Worm (Caenorhabditis elegans) whole organism, L4 larva: ENCODE data around the gene F49C12.7.

ENCODE experiments used
- F26F4.8 ChIP-seq: fragments of 200-800 bp; sonication (Bioruptor generic); conservative IDR thresholded peaks from 2 replicates; pipeline ENCODE4 v1.3.6; 2022; ENCODE audit warnings: missing genetic modification characterization, missing compliant biosample characterization
- F37D6.2 ChIP-seq: sonication (generic microtip); optimal IDR thresholded peaks from 2 replicates; lab custom pipeline; 2016; ENCODE audit warnings: mild to moderate bottlenecking, missing genetic modification characterization, missing compliant biosample characterization
- T20F7.1 ChIP-seq: fragments of 200-800 bp; sonication (Bioruptor generic); optimal IDR thresholded peaks from 2 replicates; lab custom pipeline; 2018; ENCODE audit warnings: mild to moderate bottlenecking, missing genetic modification characterization, missing compliant biosample characterization
- Y75B8A.6 ChIP-seq: fragments of 200-800 bp; sonication (Bioruptor generic); IDR thresholded peaks from 2 replicates; pipeline ENCODE4 v1.3.6; 2022; ENCODE audit warnings: missing genetic modification reagents, missing genetic modification characterization, missing compliant biosample characterization
- aly-2 ChIP-seq: sonication (generic microtip); optimal IDR thresholded peaks from 2 replicates; lab custom pipeline; 2018; ENCODE audit warnings: missing biosample characterization, missing genetic modification characterization
- arid-1 ChIP-seq: fragments of 200-800 bp; sonication (Bioruptor generic); conservative IDR thresholded peaks from 2 replicates; pipeline ENCODE4 v1.3.6; 2022; ENCODE audit warnings: missing genetic modification reagents, missing genetic modification characterization, missing compliant biosample characterization
- ceh-44 ChIP-seq: fragments of 200-800 bp; sonication (Bioruptor generic); IDR thresholded peaks from 2 replicates; pipeline ENCODE4 v1.3.6; 2022; ENCODE audit warnings: missing genetic modification reagents, missing genetic modification characterization, missing compliant biosample characterization
- ceh-62 ChIP-seq: sonication (generic microtip); optimal IDR thresholded peaks from 2 replicates; lab custom pipeline; 2017; ENCODE audit warnings: missing biosample characterization, missing genetic modification characterization
- ces-1 ChIP-seq: fragments of 150-350 bp; sonication (generic microtip); optimal IDR thresholded peaks from 4 replicates; lab custom pipeline; 2014; ENCODE audit warnings: missing biosample characterization, missing genetic modification reagents, missing genetic modification characterization
- ctbp-1 ChIP-seq: fragments of 200-800 bp; sonication (Bioruptor generic); IDR thresholded peaks from 2 replicates; pipeline ENCODE4 v1.3.6; 2022; ENCODE audit warnings: missing genetic modification reagents, missing genetic modification characterization, missing compliant biosample characterization
- daf-8 ChIP-seq: fragments of 200-800 bp; sonication (Bioruptor generic); IDR thresholded peaks from 2 replicates; pipeline ENCODE4 v1.3.6; 2022; ENCODE audit warnings: missing genetic modification characterization, missing compliant biosample characterization
- dmd-8 ChIP-seq: fragments of 200-800 bp; sonication (Bioruptor generic); IDR thresholded peaks from 2 replicates; pipeline ENCODE4 v1.3.6; 2022; ENCODE audit warnings: missing genetic modification characterization, missing compliant biosample characterization
- dve-1 ChIP-seq: sonication (generic microtip); optimal IDR thresholded peaks from 2 replicates; lab custom pipeline; 2017; ENCODE audit warnings: antibody characterized with exemption, mild to moderate bottlenecking, missing genetic modification characterization, missing compliant biosample characterization; ENCODE audit not compliant: insufficient read depth
- egl-43 ChIP-seq: fragments of 200-800 bp; sonication (Bioruptor generic); IDR thresholded peaks from 2 replicates; pipeline ENCODE4 v1.3.6; 2022; ENCODE audit warnings: missing genetic modification reagents, missing genetic modification characterization, missing compliant biosample characterization
- fkh-10 ChIP-seq: fragments of 150-350 bp; optimal IDR thresholded peaks from 2 replicates; lab custom pipeline; 2014; ENCODE audit warnings: missing biosample characterization, missing genetic modification reagents, missing genetic modification characterization
- fos-1 ChIP-seq: fragments of 150-350 bp; optimal IDR thresholded peaks from 2 replicates; lab custom pipeline; 2014; ENCODE audit warnings: missing biosample characterization, missing genetic modification characterization
- lin-1 ChIP-seq: fragments of 200-800 bp; sonication (Bioruptor generic); IDR thresholded peaks from 2 replicates; pipeline ENCODE4 v1.3.6; 2022; ENCODE audit warnings: missing genetic modification reagents, missing genetic modification characterization, missing compliant biosample characterization
- lin-13 ChIP-seq: fragments of 150-350 bp; optimal IDR thresholded peaks from 2 replicates; lab custom pipeline; 2014; ENCODE audit warnings: missing biosample characterization, missing genetic modification reagents, missing genetic modification characterization
- lin-15B ChIP-seq: fragments of 150-350 bp; sonication (generic microtip); optimal IDR thresholded peaks from 3 replicates; lab custom pipeline; 2014; ENCODE audit warnings: missing biosample characterization, missing genetic modification characterization
- lin-38 ChIP-seq: fragments of 200-800 bp; sonication (Bioruptor generic); IDR thresholded peaks from 2 replicates; pipeline ENCODE4 v1.3.6; 2022; ENCODE audit warnings: missing genetic modification reagents, missing genetic modification characterization, missing compliant biosample characterization
- lin-39 ChIP-seq: fragments of 150-350 bp; optimal IDR thresholded peaks from 2 replicates; lab custom pipeline; 2014; ENCODE audit warnings: missing biosample characterization, missing genetic modification reagents, missing genetic modification characterization
- madf-5 ChIP-seq, 2 experiments: fragments of 200-800 bp; sonication (Bioruptor generic); IDR thresholded peaks; 2 replicates each; pipeline ENCODE4 v1.3.6; 2022; ENCODE audit warnings: missing compliant biosample characterization in 2 of 2, missing genetic modification characterization in 2 of 2
- mdl-1 ChIP-seq, 2 experiments: fragments of 150-350 bp in 1 of 2; sonication (generic microtip) in 1 of 2; optimal IDR thresholded peaks; 2 replicates each; lab custom pipeline; 2014 to 2017; ENCODE audit warnings: missing biosample characterization in 2 of 2, missing genetic modification characterization in 2 of 2
- mep-1 ChIP-seq: fragments of 150-350 bp; sonication (generic microtip); optimal IDR thresholded peaks from 3 replicates; lab custom pipeline; 2014; ENCODE audit warnings: missing biosample characterization, missing genetic modification characterization
- mes-2 ChIP-seq: sonication (generic microtip); optimal IDR thresholded peaks from 2 replicates; lab custom pipeline; 2016; ENCODE audit warnings: missing genotype, mild to moderate bottlenecking, missing genetic modification characterization, missing compliant biosample characterization; ENCODE audit not compliant: poor library complexity, severe bottlenecking
- mxl-3 ChIP-seq: fragments of 200-800 bp; sonication (Bioruptor generic); optimal IDR thresholded peaks from 2 replicates; lab custom pipeline; 2018; ENCODE audit warnings: mild to moderate bottlenecking, missing genetic modification characterization, missing compliant biosample characterization
- nhr-10 ChIP-seq: fragments of 150-350 bp; optimal IDR thresholded peaks from 2 replicates; lab custom pipeline; 2014; ENCODE audit warnings: missing biosample characterization, missing genetic modification characterization
- nhr-111 ChIP-seq: fragments of 200-800 bp; sonication (Bioruptor generic); optimal IDR thresholded peaks from 2 replicates; lab custom pipeline; 2018; ENCODE audit warnings: mild to moderate bottlenecking, missing genetic modification characterization, missing compliant biosample characterization
- nhr-237 ChIP-seq: sonication (generic microtip); optimal IDR thresholded peaks from 2 replicates; lab custom pipeline; 2017; ENCODE audit warnings: missing biosample characterization, missing genetic modification characterization
- nhr-25 ChIP-seq: sonication (generic microtip); optimal IDR thresholded peaks from 2 replicates; lab custom pipeline; 2017; ENCODE audit warnings: missing genetic modification characterization, mild to moderate bottlenecking, missing compliant biosample characterization, antibody characterized with exemption, moderate library complexity, borderline replicate concordance; ENCODE audit not compliant: insufficient read depth
- nhr-41 ChIP-seq: fragments of 200-800 bp; sonication (Bioruptor generic); IDR thresholded peaks from 2 replicates; pipeline ENCODE4 v1.3.6; 2022; ENCODE audit warnings: missing genetic modification reagents, missing genetic modification characterization, missing compliant biosample characterization
- nhr-6 ChIP-seq: fragments of 150-350 bp; optimal IDR thresholded peaks from 2 replicates; lab custom pipeline; 2014; ENCODE audit warnings: missing biosample characterization, missing genetic modification characterization
- nhr-76 ChIP-seq: fragments of 150-350 bp; optimal IDR thresholded peaks from 2 replicates; lab custom pipeline; 2014; ENCODE audit warnings: missing biosample characterization, missing genetic modification characterization
- pha-4 ChIP-seq, 2 experiments: fragments of 150-350 bp in 1 of 2; fragments of 200-800 bp in 1 of 2; sonication (Bioruptor generic) in 1 of 2; IDR thresholded peaks in 1 of 2; optimal IDR thresholded peaks in 1 of 2; 2 replicates each; pipeline versions ENCODE4 v1.3.6 to Lab custom; 2014 to 2022; ENCODE audit warnings: missing genetic modification characterization in 2 of 2, missing genetic modification reagents in 2 of 2, missing biosample characterization in 1 of 2, missing compliant biosample characterization in 1 of 2
- set-16 ChIP-seq: fragments of 200-800 bp; sonication (Bioruptor generic); IDR thresholded peaks from 2 replicates; pipeline ENCODE4 v1.3.6; 2022; ENCODE audit warnings: missing genetic modification reagents, missing genetic modification characterization, missing compliant biosample characterization
- skn-1 ChIP-seq: fragments of 150-350 bp; optimal IDR thresholded peaks from 2 replicates; lab custom pipeline; 2014; ENCODE audit warnings: missing biosample characterization, missing genetic modification characterization
- spr-1 ChIP-seq: sonication (generic microtip); optimal IDR thresholded peaks from 2 replicates; lab custom pipeline; 2016; ENCODE audit warnings: mild to moderate bottlenecking, missing genetic modification characterization, missing compliant biosample characterization
- unc-62 ChIP-seq, 3 experiments: fragments of 150-350 bp in 1 of 3; sonication (generic microtip); optimal IDR thresholded peaks in 2 of 3; peaks in 1 of 3; 1 replicate in 1 of 3; 2 replicates in 2 of 3; lab custom pipeline; 2014 to 2017; ENCODE audit warnings: missing biosample characterization in 3 of 3, missing genetic modification characterization in 3 of 3, missing genetic modification reagents in 3 of 3, missing genotype in 1 of 3
- vab-7 ChIP-seq: fragments of 200-800 bp; sonication (Bioruptor generic); IDR thresholded peaks from 2 replicates; pipeline ENCODE4 v1.3.6; 2022; ENCODE audit warnings: missing genetic modification reagents, missing genetic modification characterization, missing compliant biosample characterization
- ztf-7 ChIP-seq: fragments of 150-350 bp; optimal IDR thresholded peaks from 2 replicates; lab custom pipeline; 2014; ENCODE audit warnings: missing biosample characterization, missing genetic modification characterization

Gene F49C12.7

ce11 chrIV:9266464-9266863 lies 46.3 kb downstream of the F49C12.7 start, which contains the start of gene Y11D7A.19:
Gene Y11D7A.19 (minus strand): TSS chrIV:9266564.
- TF ChIP-seq lin-38 (GFP tag; lab: Robert Waterston, UW) (no peak), T20F7.1 (GFP tag; lab: Kevin White, UChicago) (no peak), nhr-25 (tag; lab: Kevin White, UChicago) (no peak), nhr-10 (tag; lab: Kevin White, UChicago) (no peak), ztf-7 (tag; lab: Kevin White, UChicago) (no peak), aly-2 (no peak), spr-1 (tag; lab: Kevin White, UChicago) (no peak), nhr-76 (tag; lab: Kevin White, UChicago) (no peak), F37D6.2 (tag; lab: Kevin White, UChicago) (no peak), nhr-6 (tag; lab: Kevin White, UChicago) (no peak), mep-1 (no peak), ces-1 (GFP tag; lab: Kevin White, UChicago) (no peak), skn-1 (tag; lab: Kevin White, UChicago) (no peak), mdl-1 (tag; optimal IDR thresholded peaks at IDR 0.05; lab: Kevin White, UChicago) (no peak), nhr-41 (GFP tag; lab: Robert Waterston, UW) (no peak), nhr-111 (GFP tag; lab: Kevin White, UChicago) (no peak), arid-1 (GFP tag; lab: Robert Waterston, UW) (no peak), fkh-10 (GFP tag; lab: Kevin White, UChicago) (no peak)

ce11 chrIV:9264513-9264912 lies 48.2 kb downstream of the F49C12.7 start:
- TF ChIP-seq daf-8 (GFP tag; lab: Robert Waterston, UW): no peak
- no peak for TF ChIP-seq mxl-3 (GFP tag; lab: Kevin White, UChicago)
- TF ChIP-seq fos-1 (tag; lab: Kevin White, UChicago): no peak
- no peak for TF ChIP-seq ceh-62 (tag; lab: Kevin White, UChicago)
- TF ChIP-seq dve-1 (tag; lab: Kevin White, UChicago): no peak
- TF ChIP-seq Y75B8A.6 (GFP tag; lab: Robert Waterston, UW): no peak
- TF ChIP-seq ctbp-1 (GFP tag; lab: Robert Waterston, UW): no peak
- no peak for TF ChIP-seq ceh-44 (GFP tag; lab: Robert Waterston, UW)
- no peak for TF ChIP-seq lin-13 (GFP tag; lab: Kevin White, UChicago)
- no peak for TF ChIP-seq vab-7 (GFP tag; lab: Robert Waterston, UW)
- TF ChIP-seq set-16 (GFP tag; lab: Robert Waterston, UW): no peak
- no peak for TF ChIP-seq lin-1 (GFP tag; lab: Robert Waterston, UW)
- no peak for TF ChIP-seq lin-39 (tag; lab: Kevin White, UChicago)
- TF ChIP-seq spr-1 (tag; lab: Kevin White, UChicago): no peak
- no peak for TF ChIP-seq unc-62 (GFP tag; optimal IDR thresholded peaks at IDR 0.05 in 1 of 2; lab: Kevin White, UChicago)
- TF ChIP-seq unc-62 (tag; optimal IDR thresholded peaks at IDR 0.05; lab: Kevin White, UChicago): no peak
- no peak for TF ChIP-seq dmd-8 (GFP tag; lab: Robert Waterston, UW)
- no peak for TF ChIP-seq pha-4 (GFP tag; IDR thresholded peaks at IDR 0.05; lab: Robert Waterston, UW)
- TF ChIP-seq pha-4 (tag; optimal IDR thresholded peaks at IDR 0.05; lab: Kevin White, UChicago): no peak
- no peak for TF ChIP-seq lin-15B (tag; lab: Kevin White, UChicago)

ce11 chrIV:9263812-9264320 lies 48.9 kb downstream of the F49C12.7 start, which contains the start of gene flh-1:
Gene flh-1 (minus strand): TSS chrIV:9264270.
- 0 out of 2 replicates have a peak, but pooled peaks have one; percentile 42 for TF ChIP-seq set-16 (GFP tag; lab: Robert Waterston, UW)
- TF ChIP-seq F26F4.8 (GFP tag; lab: Robert Waterston, UW): no peak
- TF ChIP-seq egl-43: 0 out of 2 replicates have a peak, but pooled peaks have one; percentile 34
- TF ChIP-seq nhr-237: no peak
- no peak for TF ChIP-seq mes-2 (tag; lab: Kevin White, UChicago)
- TF ChIP-seq madf-5 (GFP tag; IDR thresholded peaks at IDR 0.05; lab: Robert Waterston, UW): 0 out of 4 replicates have a peak, but pooled peaks of 1 of the 2 experiments have one; percentile 23
